Worm (Caenorhabditis elegans): ENCODE data around the gene sto-4.

sto-4 gene

ce11 chrX:11605766-11606490 lies 38.0 kb upstream of the sto-4 start:
- TF ChIP-seq daf-19 (GFP tag; conservative IDR thresholded peaks at IDR 0.05): peak; percentile 92
- TF ChIP-seq ceh-82 (tag; optimal IDR thresholded peaks at IDR 0.05): no peak
- peak; percentile 72 for TF ChIP-seq dpl-1 (GFP tag; optimal IDR thresholded peaks at IDR 0.05)
- no peak for TF ChIP-seq F44E2.7 (GFP tag; IDR thresholded peaks at IDR 0.05)
- TF ChIP-seq fkh-10 (GFP tag; optimal IDR thresholded peaks at IDR 0.05): peak; percentile 64
- TF ChIP-seq aha-1 (tag): peak; percentile 98
- TF ChIP-seq T26A8.4 (GFP tag; IDR thresholded peaks at IDR 0.05): peak; percentile 93
- peak; percentile 61 for TF ChIP-seq lin-15B (tag; optimal IDR thresholded peaks at IDR 0.05)
- TF ChIP-seq lim-7 (GFP tag; IDR thresholded peaks at IDR 0.05): peak; percentile 48
- TF ChIP-seq Y5F2A.4 (GFP tag; optimal IDR thresholded peaks at IDR 0.05): peak; percentile 54
- TF ChIP-seq skn-1 (tag; optimal IDR thresholded peaks at IDR 0.05): no peak
- peak; percentile 32 for TF ChIP-seq R02D3.7 (tag; optimal IDR thresholded peaks at IDR 0.05)
- TF ChIP-seq pha-4 (GFP tag; IDR thresholded peaks at IDR 0.05): peak; percentile 91
- no peak for TF ChIP-seq pha-4 (tag; optimal IDR thresholded peaks at IDR 0.05)
- TF ChIP-seq ZK546.5 (tag; optimal IDR thresholded peaks at IDR 0.05): peak; percentile 8 to 79
- peak; percentile 94 for TF ChIP-seq nhr-25 (tag; optimal IDR thresholded peaks at IDR 0.05; ENCODE audit: borderline replicate concordance, insufficient read depth)
- peak; percentile 82 for TF ChIP-seq zag-1 (tag; optimal IDR thresholded peaks at IDR 0.05)
- TF ChIP-seq F10B5.3 (tag; optimal IDR thresholded peaks at IDR 0.05): peak; percentile 78
- peak; percentile 50 for TF ChIP-seq pqm-1 (tag; optimal IDR thresholded peaks at IDR 0.05)
- TF ChIP-seq nhr-77 (tag; optimal IDR thresholded peaks at IDR 0.05): peak; percentile 91
- no peak for TF ChIP-seq dmd-8 (GFP tag; IDR thresholded peaks at IDR 0.05)
- TF ChIP-seq zfp-3 (GFP tag; conservative IDR thresholded peaks at IDR 0.05): peak; percentile 93
- TF ChIP-seq ces-1 (GFP tag; optimal IDR thresholded peaks at IDR 0.05): no peak
- TF ChIP-seq ztf-11 (tag; optimal IDR thresholded peaks at IDR 0.05): no peak
- no peak for TF ChIP-seq zip-11 (GFP tag; IDR thresholded peaks at IDR 0.05)
- 0 out of 2 replicates have a peak, but pooled peaks have one; percentile 49 for TF ChIP-seq ceh-44 (GFP tag; IDR thresholded peaks at IDR 0.05)
- peak; percentile 76 to 97 for TF ChIP-seq unc-62 (GFP tag; optimal IDR thresholded peaks at IDR 0.05 in 1 of 2)
- TF ChIP-seq unc-62 (tag; optimal IDR thresholded peaks at IDR 0.05): no peak
- TF ChIP-seq Y75B8A.6 (GFP tag; IDR thresholded peaks at IDR 0.05): no peak
- peak; percentile 91 for TF ChIP-seq hmg-1.1 (GFP tag; IDR thresholded peaks at IDR 0.05)
- TF ChIP-seq nhr-10 (tag; optimal IDR thresholded peaks at IDR 0.05): peak; percentile 83
- TF ChIP-seq dmd-6 (GFP tag; IDR thresholded peaks at IDR 0.05): peak; percentile 83
- no peak for TF ChIP-seq unc-39 (tag; optimal IDR thresholded peaks at IDR 0.05)
- peak; percentile 74 to 86 for TF ChIP-seq lsy-2 (tag; optimal IDR thresholded peaks at IDR 0.05)
- peak; percentile 92 for TF ChIP-seq lin-29 (GFP tag; IDR thresholded peaks at IDR 0.05)
- peak; percentile 69; the same call in 1 of the 2 replicates for TF ChIP-seq lin-1 (GFP tag; IDR thresholded peaks at IDR 0.05)
- TF ChIP-seq ceh-32 (tag; optimal IDR thresholded peaks at IDR 0.05; ENCODE audit: poor library complexity): peak; percentile 66
- peak; percentile 96 for TF ChIP-seq tra-1 (GFP tag; IDR thresholded peaks at IDR 0.05)
- peak; percentile 16 for TF ChIP-seq lir-3 (tag; optimal IDR thresholded peaks at IDR 0.05)
- peak; percentile 90 for TF ChIP-seq T20F7.1 (GFP tag; optimal IDR thresholded peaks at IDR 0.05)
- peak; percentile 79 for TF ChIP-seq lin-38 (GFP tag; IDR thresholded peaks at IDR 0.05)
- peak; percentile 94 for TF ChIP-seq mdt-29 (GFP tag; IDR thresholded peaks at IDR 0.05)
- TF ChIP-seq F26F4.8 (GFP tag; conservative IDR thresholded peaks at IDR 0.05): no peak
- TF ChIP-seq F49E8.2 (tag; optimal IDR thresholded peaks at IDR 0.05; ENCODE audit: borderline replicate concordance): no peak
- TF ChIP-seq zip-2 (tag; optimal IDR thresholded peaks at IDR 0.05): peak; percentile 47
- TF ChIP-seq spr-1 (tag; optimal IDR thresholded peaks at IDR 0.05): peak; percentile 95
- TF ChIP-seq hlh-30 (tag; optimal IDR thresholded peaks at IDR 0.05; ENCODE audit: insufficient read depth): peak; percentile 73
- peak; percentile 41 for TF ChIP-seq ceh-28 (tag; optimal IDR thresholded peaks at IDR 0.05)
- 0 out of 4 replicates have a peak, but pooled peaks of 1 of the 2 experiments have one; percentile 36 for TF ChIP-seq madf-5 (GFP tag; IDR thresholded peaks at IDR 0.05)
- no peak for TF ChIP-seq nhr-111 (GFP tag; optimal IDR thresholded peaks at IDR 0.05)
- TF ChIP-seq sdz-12 (GFP tag; optimal IDR thresholded peaks at IDR 0.05): peak; percentile 95

All from whole organism, L4 larva.